Worm (Caenorhabditis elegans) whole organism, L2 larva: ENCODE results near the gene nhr-15.
A peak's percentile ranks its signal among the peaks of the same experiment; 100 is the strongest.

Source experiments
- C34F6.9 ChIP-seq: fragments of 150-350 bp; optimal IDR thresholded peaks from 2 replicates; lab custom pipeline; 2014; ENCODE audit warnings: missing biosample characterization, missing genetic modification characterization
- F13H6.1 ChIP-seq: sonication (generic microtip); optimal IDR thresholded peaks from 2 replicates; lab custom pipeline; 2016; ENCODE audit warnings: missing genetic modification characterization, missing compliant biosample characterization
- R02D3.7 ChIP-seq: fragments of 150-350 bp; optimal IDR thresholded peaks from 2 replicates; lab custom pipeline; 2014; ENCODE audit warnings: missing biosample characterization, missing genetic modification characterization
- Y55F3AM.14 ChIP-seq: fragments of 200-800 bp; sonication (Bioruptor generic); optimal IDR thresholded peaks from 2 replicates; lab custom pipeline; 2018; ENCODE audit warnings: mild to moderate bottlenecking, missing genetic modification characterization, missing compliant biosample characterization
- ZK546.5 ChIP-seq: sonication (generic microtip); optimal IDR thresholded peaks from 2 replicates; lab custom pipeline; 2017; ENCODE audit warnings: missing biosample characterization, missing genetic modification characterization
- alr-1 ChIP-seq: fragments of 150-350 bp; optimal IDR thresholded peaks from 2 replicates; lab custom pipeline; 2014; ENCODE audit warnings: missing biosample characterization, missing genetic modification characterization
- aly-2 ChIP-seq: fragments of 150-350 bp; optimal IDR thresholded peaks from 2 replicates; lab custom pipeline; 2014; ENCODE audit warnings: missing biosample characterization, missing genetic modification characterization
- ama-1 ChIP-seq: fragments of 150-350 bp; optimal IDR thresholded peaks from 2 replicates; lab custom pipeline; 2018; ENCODE audit warnings: inconsistent platforms
- blmp-1 ChIP-seq: sonication (generic microtip); optimal IDR thresholded peaks from 2 replicates; lab custom pipeline; 2017; ENCODE audit warnings: missing genetic modification characterization, mild to moderate bottlenecking, missing compliant biosample characterization, antibody characterized with exemption, moderate library complexity; ENCODE audit not compliant: insufficient read depth
- ceh-16 ChIP-seq: fragments of 150-350 bp; optimal IDR thresholded peaks from 2 replicates; lab custom pipeline; 2014; ENCODE audit warnings: missing biosample characterization, missing genetic modification characterization
- ceh-82 ChIP-seq: fragments of 150-350 bp; optimal IDR thresholded peaks from 2 replicates; lab custom pipeline; 2014; ENCODE audit warnings: missing biosample characterization, missing genetic modification characterization
- crh-2 ChIP-seq: sonication (generic microtip); optimal IDR thresholded peaks from 2 replicates; lab custom pipeline; 2017; ENCODE audit warnings: missing biosample characterization, missing genetic modification characterization
- dmd-4 ChIP-seq: sonication (generic microtip); optimal IDR thresholded peaks from 2 replicates; lab custom pipeline; 2017; ENCODE audit warnings: missing biosample characterization, missing genetic modification characterization
- egl-27 ChIP-seq: sonication (generic microtip); optimal IDR thresholded peaks from 3 replicates; lab custom pipeline; 2017; ENCODE audit warnings: missing biosample characterization, missing genetic modification reagents, missing genetic modification characterization
- elt-1 ChIP-seq: fragments of 150-350 bp; optimal IDR thresholded peaks from 2 replicates; lab custom pipeline; 2014; ENCODE audit warnings: missing biosample characterization, missing genetic modification characterization
- elt-3 ChIP-seq: sonication (generic microtip); optimal IDR thresholded peaks from 2 replicates; lab custom pipeline; 2017; ENCODE audit warnings: missing biosample characterization, missing genetic modification characterization
- fos-1 ChIP-seq: fragments of 150-350 bp; optimal IDR thresholded peaks from 2 replicates; lab custom pipeline; 2014; ENCODE audit warnings: missing biosample characterization, missing genetic modification characterization
- lin-11 ChIP-seq: fragments of 150-350 bp; sonication (generic microtip); optimal IDR thresholded peaks from 2 replicates; lab custom pipeline; 2014; ENCODE audit warnings: missing biosample characterization, missing genetic modification characterization, inconsistent platforms, mixed read lengths
- lin-13 ChIP-seq: fragments of 150-350 bp; optimal IDR thresholded peaks from 2 replicates; lab custom pipeline; 2014; ENCODE audit warnings: missing biosample characterization, missing genetic modification reagents, missing genetic modification characterization
- lin-39 ChIP-seq: fragments of 150-350 bp; optimal IDR thresholded peaks from 2 replicates; lab custom pipeline; 2014; ENCODE audit warnings: missing biosample characterization, missing genetic modification reagents, missing genetic modification characterization
- lsy-2 ChIP-seq, 2 experiments: fragments of 150-350 bp in 1 of 2; sonication (generic microtip) in 1 of 2; optimal IDR thresholded peaks; 2 replicates each; lab custom pipeline; 2014 to 2017; ENCODE audit warnings: missing biosample characterization in 2 of 2, missing genetic modification characterization in 2 of 2
- mab-5 ChIP-seq: fragments of 150-350 bp; optimal IDR thresholded peaks from 2 replicates; lab custom pipeline; 2014; ENCODE audit warnings: missing biosample characterization, missing genetic modification characterization
- mbf-1 ChIP-seq: sonication (generic microtip); optimal IDR thresholded peaks from 2 replicates; lab custom pipeline; 2017; ENCODE audit warnings: missing biosample characterization, missing genetic modification characterization
- mdl-1 ChIP-seq, 2 experiments: fragments of 150-350 bp in 1 of 2; sonication (generic microtip) in 1 of 2; optimal IDR thresholded peaks; 2 replicates each; lab custom pipeline; 2017; ENCODE audit warnings: missing biosample characterization in 2 of 2, missing genetic modification characterization in 2 of 2
- nhr-10 ChIP-seq: sonication (generic microtip); optimal IDR thresholded peaks from 2 replicates; lab custom pipeline; 2017; ENCODE audit warnings: missing biosample characterization, missing genetic modification characterization
- nhr-11 ChIP-seq: fragments of 150-350 bp; optimal IDR thresholded peaks from 2 replicates; lab custom pipeline; 2014; ENCODE audit warnings: missing biosample characterization, missing genetic modification characterization
- nhr-12 ChIP-seq: fragments of 150-350 bp; optimal IDR thresholded peaks from 2 replicates; lab custom pipeline; 2014; ENCODE audit warnings: missing biosample characterization, missing genetic modification characterization
- nhr-129 ChIP-seq: fragments of 150-350 bp; optimal IDR thresholded peaks from 2 replicates; lab custom pipeline; 2014; ENCODE audit warnings: missing biosample characterization, missing genetic modification characterization
- nhr-21 ChIP-seq: fragments of 150-350 bp; optimal IDR thresholded peaks from 2 replicates; lab custom pipeline; 2014; ENCODE audit warnings: missing biosample characterization, missing genetic modification characterization
- nhr-23 ChIP-seq: fragments of 150-350 bp; optimal IDR thresholded peaks from 2 replicates; lab custom pipeline; 2014; ENCODE audit warnings: missing biosample characterization, missing genetic modification reagents, missing genetic modification characterization
- nhr-237 ChIP-seq: fragments of 150-350 bp; optimal IDR thresholded peaks from 2 replicates; lab custom pipeline; 2014; ENCODE audit warnings: missing biosample characterization, missing genetic modification characterization
- nhr-25 ChIP-seq: fragments of 150-350 bp; sonication (generic microtip); optimal IDR thresholded peaks from 3 replicates; lab custom pipeline; 2014; ENCODE audit warnings: missing biosample characterization, missing genetic modification characterization
- nhr-6 ChIP-seq: fragments of 150-350 bp; optimal IDR thresholded peaks from 2 replicates; lab custom pipeline; 2014; ENCODE audit warnings: missing biosample characterization, missing genetic modification characterization
- nhr-77 ChIP-seq: fragments of 150-350 bp; optimal IDR thresholded peaks from 2 replicates; lab custom pipeline; 2014; ENCODE audit warnings: missing biosample characterization, missing genetic modification characterization
- peb-1 ChIP-seq: fragments of 150-350 bp; optimal IDR thresholded peaks from 2 replicates; lab custom pipeline; 2014; ENCODE audit warnings: missing biosample characterization, missing genetic modification characterization
- sem-4 ChIP-seq: fragments of 150-350 bp; optimal IDR thresholded peaks from 2 replicates; lab custom pipeline; 2014; ENCODE audit warnings: missing biosample characterization, missing genetic modification reagents, missing genetic modification characterization
- skn-1 ChIP-seq: sonication (generic microtip); optimal IDR thresholded peaks from 2 replicates; lab custom pipeline; 2017; ENCODE audit warnings: missing biosample characterization, missing genetic modification characterization
- sma-3 ChIP-seq: sonication (generic microtip); optimal IDR thresholded peaks from 2 replicates; lab custom pipeline; 2016; ENCODE audit warnings: missing genetic modification reagents, missing genetic modification characterization, missing compliant biosample characterization
- sma-9 ChIP-seq, 2 experiments: fragments of 150-350 bp in 1 of 2; sonication (generic microtip) in 1 of 2; optimal IDR thresholded peaks; 2 replicates each; lab custom pipeline; 2014 to 2016; ENCODE audit warnings: missing genetic modification characterization in 2 of 2, mild to moderate bottlenecking in 1 of 2, missing biosample characterization in 1 of 2, missing compliant biosample characterization in 1 of 2, missing genetic modification reagents in 1 of 2, moderate library complexity in 1 of 2
- snpc-4 ChIP-seq: fragments of 150-350 bp; optimal IDR thresholded peaks from 2 replicates; lab custom pipeline; 2014; ENCODE audit warnings: missing biosample characterization, missing genetic modification characterization
- unc-39 ChIP-seq: fragments of 150-350 bp; optimal IDR thresholded peaks from 2 replicates; lab custom pipeline; 2014; ENCODE audit warnings: missing biosample characterization, missing genetic modification characterization
- unc-55 ChIP-seq: fragments of 150-350 bp; sonication (generic microtip); optimal IDR thresholded peaks from 3 replicates; lab custom pipeline; 2014; ENCODE audit warnings: missing biosample characterization, missing genetic modification reagents, missing genetic modification characterization
- unc-62 ChIP-seq: fragments of 150-350 bp; optimal IDR thresholded peaks from 2 replicates; lab custom pipeline; 2014; ENCODE audit warnings: missing biosample characterization, missing genetic modification reagents, missing genetic modification characterization
- zag-1 ChIP-seq: fragments of 150-350 bp; optimal IDR thresholded peaks from 2 replicates; lab custom pipeline; 2014; ENCODE audit warnings: missing biosample characterization, missing genetic modification characterization
- ztf-1 ChIP-seq: fragments of 200-800 bp; sonication (Bioruptor generic); conservative IDR thresholded peaks from 2 replicates; pipeline ENCODE4 v1.3.6; 2022; ENCODE audit warnings: missing genetic modification characterization, missing compliant biosample characterization
- ztf-4 ChIP-seq: fragments of 150-350 bp; optimal IDR thresholded peaks from 2 replicates; lab custom pipeline; 2014; ENCODE audit warnings: missing biosample characterization, missing genetic modification characterization

Gene nhr-15

DNA sequence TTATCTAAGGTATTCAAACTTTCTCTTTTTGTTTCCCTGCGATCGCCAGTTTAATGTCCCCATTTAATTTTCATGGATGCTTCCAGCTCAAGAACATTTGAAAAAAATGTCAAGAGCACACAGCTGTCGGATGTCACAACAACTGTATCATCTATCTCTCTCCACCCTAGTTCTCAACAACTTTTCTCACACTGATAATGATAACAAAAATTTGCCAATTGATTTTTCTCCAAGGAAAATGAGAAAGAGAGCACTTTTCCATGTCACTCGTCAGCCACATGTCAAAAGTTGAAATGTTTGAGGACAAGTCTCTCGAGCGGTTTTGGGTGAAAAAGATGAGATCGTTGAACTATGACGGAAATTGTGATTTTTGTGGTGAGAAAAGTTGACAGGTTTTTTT is 31.4 kb upstream of the nhr-15 start:
- no peak for TF ChIP-seq fos-1 (tag; lab: Kevin White, UChicago)
- no peak for TF ChIP-seq sem-4 (tag; lab: Kevin White, UChicago)
- TF ChIP-seq C34F6.9 (tag; lab: Kevin White, UChicago) = peak; percentile 44
- no peak for TF ChIP-seq lin-39 (tag; lab: Kevin White, UChicago)
- TF ChIP-seq lin-13 (GFP tag; lab: Kevin White, UChicago) = no peak
- TF ChIP-seq R02D3.7 (tag; lab: Kevin White, UChicago) = no peak
- no peak for TF ChIP-seq nhr-237 (tag; lab: Kevin White, UChicago)
- TF ChIP-seq F13H6.1 (tag; lab: Kevin White, UChicago) = peak; percentile 67
- TF ChIP-seq zag-1 (tag; lab: Kevin White, UChicago) = no peak
- no peak for TF ChIP-seq nhr-25
- TF ChIP-seq ztf-1 (GFP tag; lab: Robert Waterston, UW) = no peak
- no peak for TF ChIP-seq ama-1
- TF ChIP-seq sma-9 (GFP tag; optimal IDR thresholded peaks at IDR 0.05; lab: Kevin White, UChicago) = peak; percentile 37
- no peak for TF ChIP-seq sma-9 (tag; optimal IDR thresholded peaks at IDR 0.05; lab: Kevin White, UChicago)
- TF ChIP-seq snpc-4 (tag; lab: Kevin White, UChicago) = no peak
- TF ChIP-seq lin-11 (tag; lab: Kevin White, UChicago) = no peak
- TF ChIP-seq nhr-6 (tag; lab: Kevin White, UChicago) = no peak
- no peak for TF ChIP-seq ceh-82
- no peak for TF ChIP-seq Y55F3AM.14 (GFP tag; lab: Kevin White, UChicago)
- no peak for TF ChIP-seq nhr-77
- TF ChIP-seq elt-1 (tag; lab: Kevin White, UChicago) = no peak
- no peak for TF ChIP-seq egl-27 (tag; lab: Kevin White, UChicago)
- no peak for TF ChIP-seq blmp-1
- TF ChIP-seq ZK546.5 (tag; lab: Kevin White, UChicago) = no peak
- TF ChIP-seq nhr-11 = no peak
- no peak for TF ChIP-seq nhr-10 (tag; lab: Kevin White, UChicago)
- no peak for TF ChIP-seq sma-3 (GFP tag; lab: Kevin White, UChicago)
- TF ChIP-seq mbf-1 (tag; lab: Kevin White, UChicago) = no peak
- TF ChIP-seq peb-1 (tag; lab: Kevin White, UChicago) = no peak
- TF ChIP-seq mab-5 (tag; lab: Kevin White, UChicago) = no peak
- peak; percentile 53 for TF ChIP-seq nhr-129 (tag; lab: Kevin White, UChicago)
- TF ChIP-seq nhr-12 = no peak
- TF ChIP-seq nhr-21 (tag; lab: Kevin White, UChicago) = no peak
- no peak for TF ChIP-seq nhr-23 (tag; lab: Kevin White, UChicago)
- TF ChIP-seq unc-55 = no peak
- peak in 1 of 2 experiments; percentile 27 for TF ChIP-seq lsy-2 (tag; optimal IDR thresholded peaks at IDR 0.05; lab: Kevin White, UChicago)
- no peak for TF ChIP-seq dmd-4 (tag; lab: Kevin White, UChicago)
- TF ChIP-seq elt-3 (tag; lab: Kevin White, UChicago) = no peak
- no peak for TF ChIP-seq skn-1
- TF ChIP-seq crh-2 = no peak

DNA sequence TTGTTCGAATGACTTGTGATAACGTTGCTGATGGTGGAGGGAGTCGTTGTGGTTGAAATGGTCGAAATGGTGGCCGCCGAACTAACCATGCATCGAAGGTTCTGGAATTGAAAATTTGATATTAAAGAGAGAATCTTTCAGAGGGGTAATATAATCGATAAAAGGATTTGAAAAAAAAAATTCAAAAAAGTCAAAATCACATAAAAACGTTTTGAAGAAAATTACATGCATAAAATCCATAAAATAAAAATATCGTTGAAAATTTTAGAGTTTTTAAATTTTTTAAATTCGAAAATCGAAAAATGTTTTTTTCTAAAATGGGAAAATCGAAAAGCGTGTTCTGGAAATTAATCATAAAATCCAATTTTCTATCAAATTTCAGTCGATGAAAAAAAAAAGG is 30.9 kb upstream of the nhr-15 start, which contains the start of gene npr-5:
Gene npr-5, minus strand, starts transcription at position 101 of the 400 bp plus-strand sequence.
- TF ChIP-seq ztf-4 (tag; lab: Kevin White, UChicago) = no peak
- no peak for TF ChIP-seq unc-39 (tag; lab: Kevin White, UChicago)
- no peak for TF ChIP-seq aly-2 (tag; lab: Kevin White, UChicago)

DNA sequence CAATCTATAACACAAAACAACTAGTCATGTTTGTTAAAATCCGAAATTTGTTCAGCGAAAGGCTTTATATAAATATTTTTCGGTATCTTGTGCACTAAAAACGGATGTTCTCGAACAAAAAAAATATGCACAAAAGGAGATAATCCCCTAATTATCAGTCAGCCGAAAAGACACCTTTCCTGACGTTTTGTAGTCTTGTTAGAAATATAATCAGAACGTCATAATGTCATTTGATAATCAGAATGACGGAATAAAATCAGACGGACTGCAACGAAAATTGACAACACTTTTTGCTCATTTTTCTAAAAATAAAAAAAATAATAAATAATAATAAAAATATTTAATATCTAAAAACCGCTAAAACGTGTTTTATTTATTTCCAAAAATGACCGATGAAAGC is 28.6 kb upstream of the nhr-15 start:
- TF ChIP-seq nhr-129 (tag; lab: Kevin White, UChicago) = no peak
- TF ChIP-seq egl-27 (tag; lab: Kevin White, UChicago) = no peak
- TF ChIP-seq alr-1 (tag; lab: Kevin White, UChicago) = no peak
- TF ChIP-seq C34F6.9 (tag; lab: Kevin White, UChicago) = no peak
- TF ChIP-seq mdl-1 (tag; optimal IDR thresholded peaks at IDR 0.05; lab: Kevin White, UChicago) = no peak
- TF ChIP-seq unc-55 = no peak
- TF ChIP-seq zag-1 (tag; lab: Kevin White, UChicago) = no peak
- no peak for TF ChIP-seq nhr-23 (tag; lab: Kevin White, UChicago)
- no peak for TF ChIP-seq skn-1
- no peak for TF ChIP-seq elt-3 (tag; lab: Kevin White, UChicago)
- TF ChIP-seq sem-4 (tag; lab: Kevin White, UChicago) = no peak
- no peak for TF ChIP-seq lin-39 (tag; lab: Kevin White, UChicago)
- no peak for TF ChIP-seq lin-11 (tag; lab: Kevin White, UChicago)
- no peak for TF ChIP-seq sma-3 (GFP tag; lab: Kevin White, UChicago)
- no peak for TF ChIP-seq unc-62
- no peak for TF ChIP-seq mab-5 (tag; lab: Kevin White, UChicago)
- TF ChIP-seq blmp-1 = no peak
- no peak for TF ChIP-seq ceh-16 (tag; lab: Kevin White, UChicago)
